Fruit fly (Drosophila melanogaster): ENCODE results near the gene CG3337.
A peak's percentile ranks its signal among the peaks of the same experiment; 100 is the strongest.

The CG3337 gene

dm6 chr3R:21199953-21200368 lies 23.4 kb downstream of the CG3337 start (continued):
- TF ChIP-seq Hr78 (GFP tag; optimal IDR thresholded peaks at IDR 0.05) = no peak
- no peak for TF ChIP-seq Mio (GFP tag; optimal IDR thresholded peaks at IDR 0.05)

- TF ChIP-seq rgr (GFP tag; optimal IDR thresholded peaks at IDR 0.05) (no peak), CG9705 (GFP tag; optimal IDR thresholded peaks at IDR 0.05) (no peak), HLH106 (tag; optimal IDR thresholded peaks at IDR 0.05) (no peak), Vsx2 (GFP tag; optimal IDR thresholded peaks at IDR 0.05; ENCODE audit: partially characterized antibody) (peak; percentile 35), Rel (GFP tag; optimal IDR thresholded peaks at IDR 0.05) (no peak), Rel (tag; optimal IDR thresholded peaks at IDR 0.05) (peak; percentile 82), h (GFP tag; optimal IDR thresholded peaks at IDR 0.05) (peak; percentile 4), lola (GFP tag; optimal IDR thresholded peaks at IDR 0.05) (no peak), Myc (optimal IDR thresholded peaks at IDR 0.05) (no peak), Dif (GFP tag; optimal IDR thresholded peaks at IDR 0.05; ENCODE audit: partially characterized antibody) (peak; percentile 50), brk (GFP tag; optimal IDR thresholded peaks at IDR 0.05) (no peak), CrebA (GFP tag; optimal IDR thresholded peaks at IDR 0.05; ENCODE audit: borderline replicate concordance) (no peak), dl (GFP tag; optimal IDR thresholded peaks at IDR 0.05; ENCODE audit: insufficient read depth in 1 of 2, partially characterized antibody in 2 of 2) (peak; percentile 30 to 33), psq (GFP tag; optimal IDR thresholded peaks at IDR 0.05) (peak; percentile 77)
These were observed 24.1 kb downstream of the CG3337 start for dm6 chr3R:21199085-21199899.

dm6 chr3R:21198073-21198472 lies 25.3 kb downstream of the CG3337 start:
- TF ChIP-seq h (GFP tag; optimal IDR thresholded peaks at IDR 0.05) (peak; percentile 2), ey (GFP tag; optimal IDR thresholded peaks at IDR 0.05) (no peak), CrebA (GFP tag; optimal IDR thresholded peaks at IDR 0.05; ENCODE audit: borderline replicate concordance) (peak; percentile 2), GATAd (GFP tag; optimal IDR thresholded peaks at IDR 0.05) (no peak), Sp1 (GFP tag; optimal IDR thresholded peaks at IDR 0.05) (no peak)

dm6 chr3R:21197566-21197965 lies 25.8 kb downstream of the CG3337 start:
- TF ChIP-seq GATAd (GFP tag; optimal IDR thresholded peaks at IDR 0.05) (no peak), sage (GFP tag; optimal IDR thresholded peaks at IDR 0.05) (no peak), lola (GFP tag; optimal IDR thresholded peaks at IDR 0.05) (no peak), woc (GFP tag; optimal IDR thresholded peaks at IDR 0.05) (no peak), foxo (GFP tag; optimal IDR thresholded peaks at IDR 0.05) (no peak), Hnf4 (GFP tag; optimal IDR thresholded peaks at IDR 0.05) (no peak), Hr78 (GFP tag; optimal IDR thresholded peaks at IDR 0.05) (no peak), h (GFP tag; optimal IDR thresholded peaks at IDR 0.05) (no peak), Mio (GFP tag; optimal IDR thresholded peaks at IDR 0.05) (no peak), pan (optimal IDR thresholded peaks at IDR 0.05) (no peak), ey (GFP tag; optimal IDR thresholded peaks at IDR 0.05) (no peak), OdsH (GFP tag; optimal IDR thresholded peaks at IDR 0.05) (no peak), dsf (GFP tag; optimal IDR thresholded peaks at IDR 0.05; ENCODE audit: borderline replicate concordance) (no peak), CG9705 (GFP tag; optimal IDR thresholded peaks at IDR 0.05) (no peak), Hr83 (GFP tag; optimal IDR thresholded peaks at IDR 0.05; ENCODE audit: poor library complexity, severe bottlenecking) (no peak)

- TF ChIP-seq rgr (GFP tag; optimal IDR thresholded peaks at IDR 0.05) = peak; percentile 3
- no peak for TF ChIP-seq N (GFP tag; optimal IDR thresholded peaks at IDR 0.05)
- TF ChIP-seq h (GFP tag; optimal IDR thresholded peaks at IDR 0.05) = peak; percentile 18
- TF ChIP-seq Dfd (GFP tag; optimal IDR thresholded peaks at IDR 0.05) = no peak
- no peak for TF ChIP-seq sv (GFP tag; optimal IDR thresholded peaks at IDR 0.05)
- TF ChIP-seq br (GFP tag; optimal IDR thresholded peaks at IDR 0.05) = peak; percentile 10
- TF ChIP-seq OdsH (GFP tag; optimal IDR thresholded peaks at IDR 0.05) = no peak
- peak in 1 of 2 experiments; percentile 32 for TF ChIP-seq foxo (GFP tag; optimal IDR thresholded peaks at IDR 0.05)
- no peak for TF ChIP-seq CG32264 (GFP tag; optimal IDR thresholded peaks at IDR 0.05)
- peak; percentile 18 for TF ChIP-seq ey (GFP tag; optimal IDR thresholded peaks at IDR 0.05)
These were observed 28.0 kb downstream of the CG3337 start for dm6 chr3R:21195210-21195967.
